Worm (Caenorhabditis elegans) whole organism, midembryonic: ENCODE measurements around the gene Y43B11AR.1.

Experiments
- T22C8.4 ChIP-seq: fragments of 200-800 bp; sonication (Bioruptor generic); IDR thresholded peaks from 2 replicates; pipeline ENCODE4 v1.3.6; 2022; ENCODE audit warnings: missing genetic modification characterization, missing compliant biosample characterization
- cog-1 ChIP-seq: sonication (generic microtip); optimal IDR thresholded peaks from 2 replicates; lab custom pipeline; 2016; ENCODE audit warnings: missing genetic modification characterization, missing compliant biosample characterization
- flt-1 ChIP-seq: fragments of 200-800 bp; sonication (Bioruptor generic); IDR thresholded peaks from 2 replicates; pipeline ENCODE4 v1.3.6; 2022; ENCODE audit warnings: missing genetic modification characterization, missing compliant biosample characterization
- klf-2 ChIP-seq: fragments of 200-800 bp; sonication (Bioruptor generic); conservative IDR thresholded peaks from 2 replicates; pipeline ENCODE4 v1.3.6; 2022; ENCODE audit warnings: missing genetic modification reagents, missing genetic modification characterization, missing compliant biosample characterization
- med-1 ChIP-seq: sonication (generic microtip); optimal IDR thresholded peaks from 2 replicates; lab custom pipeline; 2017; ENCODE audit warnings: missing genetic modification characterization, mild to moderate bottlenecking, missing compliant biosample characterization, antibody characterized with exemption, missing genetic modification reagents; ENCODE audit not compliant: insufficient read depth
- ref-1 ChIP-seq: fragments of 200-800 bp; sonication (Bioruptor generic); conservative IDR thresholded peaks from 2 replicates; pipeline ENCODE4 v1.3.6; 2022; ENCODE audit warnings: missing genetic modification reagents, missing genetic modification characterization, missing compliant biosample characterization
- tab-1 ChIP-seq: fragments of 200-800 bp; sonication (Bioruptor generic); IDR thresholded peaks from 2 replicates; pipeline ENCODE4 v1.3.6; 2022; ENCODE audit warnings: missing genetic modification characterization, missing compliant biosample characterization
- ztf-23 ChIP-seq: fragments of 200-800 bp; sonication (Bioruptor generic); IDR thresholded peaks from 2 replicates; pipeline ENCODE4 v1.3.6; 2022; ENCODE audit warnings: missing genetic modification reagents, missing genetic modification characterization, missing compliant biosample characterization
- ztf-29 ChIP-seq: fragments of 200-800 bp; sonication (Bioruptor generic); IDR thresholded peaks from 2 replicates; pipeline ENCODE4 v1.3.6; 2022; ENCODE audit warnings: missing genetic modification reagents, missing genetic modification characterization, missing compliant biosample characterization

Y43B11AR.1 gene

ce11 chrIV:7103211-7103679, 21.9 kb downstream of the Y43B11AR.1 start, which contains the start of the genes rde-8 and ZC477.3:
Gene rde-8, minus strand, starts transcription at chrIV:7103261.
Gene ZC477.3, plus strand, starts transcription at chrIV:7103492.
- TF ChIP-seq T22C8.4 (GFP tag; lab: Robert Waterston, UW) (0 out of 2 replicates have a peak, but pooled peaks have one; percentile 12), flt-1 (GFP tag; lab: Robert Waterston, UW) (no peak)

DNA sequence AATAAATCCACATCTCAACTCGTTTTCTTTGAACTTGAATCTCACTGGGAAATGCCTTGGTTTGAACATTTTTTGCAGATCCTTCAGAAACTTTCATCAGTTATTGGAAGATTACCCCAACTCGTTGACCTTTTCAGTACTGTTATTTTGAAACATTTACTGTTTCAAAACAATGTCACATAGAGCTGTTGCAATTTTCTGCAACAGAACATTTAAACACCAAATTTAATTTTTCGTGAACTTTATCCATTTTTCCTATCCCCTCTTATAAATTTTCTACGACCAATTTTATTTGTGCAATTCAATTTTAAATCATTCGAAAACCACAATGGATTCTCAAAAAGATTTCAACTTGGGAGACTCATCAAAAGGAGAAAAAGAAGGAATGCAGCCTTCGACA, 26.6 kb downstream of the Y43B11AR.1 start, which contains the start of gene ZC477.2:
Gene ZC477.2 (plus strand): TSS at position 301 of the 400 bp plus-strand sequence.
- TF ChIP-seq klf-2 (GFP tag; lab: Robert Waterston, UW) (no peak), med-1 (GFP tag; lab: Kevin White, UChicago) (no peak), ztf-29 (no peak), T22C8.4 (GFP tag; lab: Robert Waterston, UW) (no peak), flt-1 (GFP tag; lab: Robert Waterston, UW) (no peak), ztf-23 (no peak), cog-1 (tag; lab: Kevin White, UChicago) (no peak), tab-1 (no peak)

DNA sequence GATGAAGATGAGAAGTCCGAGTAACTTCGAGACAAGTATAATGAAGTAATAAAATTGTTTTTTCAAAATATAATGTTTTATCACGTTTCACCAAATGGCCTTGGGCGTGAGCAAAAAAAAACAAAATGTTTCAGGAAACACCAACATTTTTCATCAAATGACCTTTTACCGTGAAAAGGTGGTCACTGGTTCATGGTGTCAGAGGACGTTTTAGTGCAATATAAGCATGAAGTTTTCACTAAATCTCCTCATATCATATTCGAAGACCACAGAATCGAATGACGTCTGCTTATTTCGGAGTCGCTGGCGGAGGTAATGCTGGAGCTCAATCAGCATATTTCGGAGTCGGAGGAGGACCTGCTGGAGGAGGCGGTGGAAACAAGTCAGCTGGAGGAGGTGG, 30.0 kb downstream of the Y43B11AR.1 start, which contains the start of the genes ZC477.7 and ssq-3:
Gene ZC477.7 (minus strand): TSS at position 101 of the 400 bp plus-strand sequence.
Gene ssq-3 (plus strand): TSS at position 251 of the 400 bp plus-strand sequence.
- TF ChIP-seq ztf-29 (no peak), ztf-23 (no peak), ref-1 (GFP tag; lab: Robert Waterston, UW) (no peak), klf-2 (GFP tag; lab: Robert Waterston, UW) (no peak), flt-1 (GFP tag; lab: Robert Waterston, UW) (no peak), tab-1 (no peak), cog-1 (tag; lab: Kevin White, UChicago) (no peak), med-1 (GFP tag; lab: Kevin White, UChicago) (no peak), T22C8.4 (GFP tag; lab: Robert Waterston, UW) (no peak)

DNA sequence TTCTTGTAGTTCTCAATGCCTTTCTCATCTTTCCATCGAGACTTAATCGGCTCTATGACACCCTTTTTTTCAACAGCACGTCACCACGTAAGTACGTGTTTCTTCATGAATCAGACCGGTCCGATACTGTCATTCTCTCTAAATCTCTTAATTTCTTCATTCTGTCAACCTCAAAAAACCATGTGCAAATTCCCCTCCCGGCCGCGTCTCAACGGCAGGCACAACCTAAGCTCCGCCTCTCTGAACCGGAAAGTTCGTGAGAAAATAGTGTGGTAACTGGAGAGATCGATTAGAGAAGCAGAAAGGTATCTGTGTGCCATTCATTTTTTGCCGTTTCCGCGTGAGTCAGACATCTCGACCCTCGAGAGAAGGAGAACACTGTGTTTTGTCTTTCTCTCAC, 33.3 kb downstream of the Y43B11AR.1 start, which contains the start of gene nas-8:
Gene nas-8 (plus strand): TSS at position 301 of the 400 bp plus-strand sequence.
- TF ChIP-seq ztf-29 (no peak), klf-2 (GFP tag; lab: Robert Waterston, UW) (no peak), tab-1 (no peak), flt-1 (GFP tag; lab: Robert Waterston, UW) (no peak), ztf-23 (no peak), cog-1 (tag; lab: Kevin White, UChicago) (no peak), T22C8.4 (GFP tag; lab: Robert Waterston, UW) (no peak), med-1 (GFP tag; lab: Kevin White, UChicago) (no peak), ref-1 (GFP tag; lab: Robert Waterston, UW) (no peak)

DNA sequence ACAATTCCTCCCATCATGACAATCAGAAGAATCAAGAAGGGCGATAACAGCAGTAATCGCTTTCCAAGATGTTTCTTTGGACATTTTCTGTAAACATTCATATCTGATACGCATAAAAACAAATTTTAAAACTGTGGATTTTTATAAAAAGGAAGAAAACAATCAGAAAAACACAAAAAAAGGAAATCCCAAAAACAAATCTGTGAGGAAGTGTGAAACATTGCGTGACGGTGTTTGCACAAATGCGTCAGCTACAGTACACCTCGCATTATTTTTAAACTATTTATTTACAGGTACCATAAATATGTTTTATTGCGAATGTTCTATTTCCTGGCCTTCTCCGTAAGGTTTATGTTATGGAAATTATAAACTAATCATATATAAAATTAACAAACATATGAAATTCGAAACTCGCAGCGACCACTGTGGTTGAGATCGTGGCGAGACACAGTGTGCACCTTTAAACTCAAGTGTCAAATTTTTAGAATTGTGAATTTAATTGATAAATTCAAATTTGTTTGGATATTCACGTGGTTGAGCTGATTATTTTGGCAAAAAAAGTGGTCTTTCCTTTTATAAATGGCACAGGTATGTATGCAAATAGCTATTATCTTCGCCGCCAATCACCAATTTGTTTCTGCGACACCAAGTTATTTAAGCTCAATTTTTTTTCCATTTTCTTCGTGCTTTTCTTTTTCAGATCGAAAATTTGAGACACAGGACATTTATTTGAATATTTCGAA, 40.2 kb downstream of the Y43B11AR.1 start, which contains the start of the genes C34D4.10 and str-48:
Gene C34D4.10 (minus strand): TSS at position 101 of the 743 bp plus-strand sequence.
Gene str-48 (plus strand): TSS at position 693 of the 743 bp plus-strand sequence.
- TF ChIP-seq cog-1 (tag; lab: Kevin White, UChicago) = no peak
- TF ChIP-seq ztf-29 = no peak
- TF ChIP-seq flt-1 (GFP tag; lab: Robert Waterston, UW) = no peak
- no peak for TF ChIP-seq tab-1
- TF ChIP-seq ref-1 (GFP tag; lab: Robert Waterston, UW) = no peak
- TF ChIP-seq klf-2 (GFP tag; lab: Robert Waterston, UW) = no peak
- no peak for TF ChIP-seq med-1 (GFP tag; lab: Kevin White, UChicago)
- TF ChIP-seq ztf-23 = no peak

ce11 chrIV:7131780-7132179, 50.5 kb downstream of the Y43B11AR.1 start, which contains the start of gene grsp-3:
Gene grsp-3, minus strand, starts transcription at chrIV:7131928.
- TF ChIP-seq ref-1 (GFP tag; lab: Robert Waterston, UW) (no peak), tab-1 (no peak), klf-2 (GFP tag; lab: Robert Waterston, UW) (no peak), med-1 (GFP tag; lab: Kevin White, UChicago) (no peak), ztf-29 (no peak), flt-1 (GFP tag; lab: Robert Waterston, UW) (no peak)
